Worm (Caenorhabditis elegans) whole organism, L4 larva: ENCODE results near the gene glo-4.

Experiments
- F10B5.3 ChIP-seq: sonication (generic microtip); optimal IDR thresholded peaks from 2 replicates; lab custom pipeline; 2016; ENCODE audit warnings: mild to moderate bottlenecking, missing genetic modification characterization, missing compliant biosample characterization
- F26F4.8 ChIP-seq: fragments of 200-800 bp; sonication (Bioruptor generic); conservative IDR thresholded peaks from 2 replicates; pipeline ENCODE4 v1.3.6; 2022; ENCODE audit warnings: missing genetic modification characterization, missing compliant biosample characterization
- F37D6.2 ChIP-seq: sonication (generic microtip); optimal IDR thresholded peaks from 2 replicates; lab custom pipeline; 2016; ENCODE audit warnings: mild to moderate bottlenecking, missing genetic modification characterization, missing compliant biosample characterization
- F44E2.7 ChIP-seq: fragments of 200-800 bp; sonication (Bioruptor generic); IDR thresholded peaks from 2 replicates; pipeline ENCODE4 v2.1.2; 2022; ENCODE audit warnings: missing genetic modification characterization, missing compliant biosample characterization
- Y48G9A.11 ChIP-seq: fragments of 200-800 bp; sonication (Bioruptor generic); IDR thresholded peaks from 2 replicates; pipeline ENCODE4 v1.3.6; 2022; ENCODE audit warnings: missing genetic modification reagents, missing genetic modification characterization, missing compliant biosample characterization
- ZK546.5 ChIP-seq, 2 experiments: sonication (generic microtip); optimal IDR thresholded peaks; 2 replicates each; lab custom pipeline; 2017; ENCODE audit warnings: missing biosample characterization in 2 of 2, missing genetic modification characterization in 2 of 2
- aha-1 ChIP-seq: fragments of 150-350 bp; peaks from one replicate; lab custom pipeline; 2014; ENCODE audit warnings: missing biosample characterization, missing genetic modification characterization
- arid-1 ChIP-seq: fragments of 200-800 bp; sonication (Bioruptor generic); conservative IDR thresholded peaks from 2 replicates; pipeline ENCODE4 v1.3.6; 2022; ENCODE audit warnings: missing genetic modification reagents, missing genetic modification characterization, missing compliant biosample characterization
- ceh-20 ChIP-seq: fragments of 200-800 bp; sonication (Bioruptor generic); IDR thresholded peaks from 2 replicates; pipeline ENCODE4 v1.3.6; 2022; ENCODE audit warnings: missing genetic modification reagents, missing genetic modification characterization, missing compliant biosample characterization
- ceh-28 ChIP-seq: fragments of 150-350 bp; optimal IDR thresholded peaks from 2 replicates; lab custom pipeline; 2014; ENCODE audit warnings: missing biosample characterization, missing genetic modification reagents, missing genetic modification characterization
- ceh-32 ChIP-seq: sonication (generic microtip); optimal IDR thresholded peaks from 2 replicates; lab custom pipeline; 2016; ENCODE audit warnings: mild to moderate bottlenecking, missing genetic modification characterization, missing compliant biosample characterization; ENCODE audit not compliant: poor library complexity
- ceh-44 ChIP-seq: fragments of 200-800 bp; sonication (Bioruptor generic); IDR thresholded peaks from 2 replicates; pipeline ENCODE4 v1.3.6; 2022; ENCODE audit warnings: missing genetic modification reagents, missing genetic modification characterization, missing compliant biosample characterization
- ceh-82 ChIP-seq: sonication (generic microtip); optimal IDR thresholded peaks from 2 replicates; lab custom pipeline; 2017; ENCODE audit warnings: missing biosample characterization, missing genetic modification characterization
- daf-16 ChIP-seq, 3 experiments: sonication (generic microtip); optimal IDR thresholded peaks; 2 replicates each; lab custom pipeline; 2016 to 2017; ENCODE audit warnings: missing genetic modification characterization in 3 of 3, missing genetic modification reagents in 3 of 3, mild to moderate bottlenecking in 2 of 3, missing compliant biosample characterization in 2 of 3, missing biosample characterization in 1 of 3, moderate library complexity in 1 of 3
- daf-19 ChIP-seq: fragments of 200-800 bp; sonication (Bioruptor generic); conservative IDR thresholded peaks from 2 replicates; pipeline ENCODE4 v1.3.6; 2022; ENCODE audit warnings: missing genetic modification characterization, missing compliant biosample characterization
- daf-8 ChIP-seq: fragments of 200-800 bp; sonication (Bioruptor generic); IDR thresholded peaks from 2 replicates; pipeline ENCODE4 v1.3.6; 2022; ENCODE audit warnings: missing genetic modification characterization, missing compliant biosample characterization
- dmd-6 ChIP-seq: fragments of 200-800 bp; sonication (Bioruptor generic); IDR thresholded peaks from 2 replicates; pipeline ENCODE4 v1.3.6; 2022; ENCODE audit warnings: missing genetic modification reagents, missing genetic modification characterization, missing compliant biosample characterization
- dmd-8 ChIP-seq: fragments of 200-800 bp; sonication (Bioruptor generic); IDR thresholded peaks from 2 replicates; pipeline ENCODE4 v1.3.6; 2022; ENCODE audit warnings: missing genetic modification characterization, missing compliant biosample characterization
- dmd-9 ChIP-seq: fragments of 200-800 bp; sonication (Bioruptor generic); IDR thresholded peaks from 2 replicates; pipeline ENCODE4 v1.3.6; 2022; ENCODE audit warnings: missing genetic modification reagents, missing genetic modification characterization, missing compliant biosample characterization
- duxl-1 ChIP-seq: sonication (generic microtip); optimal IDR thresholded peaks from 2 replicates; lab custom pipeline; 2016; ENCODE audit warnings: mild to moderate bottlenecking, missing genetic modification characterization, moderate library complexity, missing compliant biosample characterization; ENCODE audit not compliant: poor library complexity
- dve-1 ChIP-seq: sonication (generic microtip); optimal IDR thresholded peaks from 2 replicates; lab custom pipeline; 2017; ENCODE audit warnings: antibody characterized with exemption, mild to moderate bottlenecking, missing genetic modification characterization, missing compliant biosample characterization; ENCODE audit not compliant: insufficient read depth
- egl-27 ChIP-seq: sonication (generic microtip); optimal IDR thresholded peaks from 3 replicates; lab custom pipeline; 2017; ENCODE audit warnings: missing biosample characterization, missing genetic modification reagents, missing genetic modification characterization
- egl-43 ChIP-seq: fragments of 200-800 bp; sonication (Bioruptor generic); IDR thresholded peaks from 2 replicates; pipeline ENCODE4 v1.3.6; 2022; ENCODE audit warnings: missing genetic modification reagents, missing genetic modification characterization, missing compliant biosample characterization
- fkh-10 ChIP-seq: fragments of 150-350 bp; optimal IDR thresholded peaks from 2 replicates; lab custom pipeline; 2014; ENCODE audit warnings: missing biosample characterization, missing genetic modification reagents, missing genetic modification characterization
- fos-1 ChIP-seq: fragments of 150-350 bp; optimal IDR thresholded peaks from 2 replicates; lab custom pipeline; 2014; ENCODE audit warnings: missing biosample characterization, missing genetic modification characterization
- hlh-11 ChIP-seq: fragments of 200-800 bp; sonication (Bioruptor generic); optimal IDR thresholded peaks from 2 replicates; lab custom pipeline; 2018; ENCODE audit warnings: mild to moderate bottlenecking, missing genetic modification characterization, missing compliant biosample characterization
- lin-15B ChIP-seq: fragments of 150-350 bp; sonication (generic microtip); optimal IDR thresholded peaks from 3 replicates; lab custom pipeline; 2014; ENCODE audit warnings: missing biosample characterization, missing genetic modification characterization
- mdt-29 ChIP-seq: fragments of 200-800 bp; sonication (Bioruptor generic); IDR thresholded peaks from 2 replicates; pipeline ENCODE4 v1.3.6; 2022; ENCODE audit warnings: missing genetic modification reagents, missing genetic modification characterization, missing compliant biosample characterization
- mes-2 ChIP-seq: sonication (generic microtip); optimal IDR thresholded peaks from 2 replicates; lab custom pipeline; 2016; ENCODE audit warnings: missing genotype, mild to moderate bottlenecking, missing genetic modification characterization, missing compliant biosample characterization; ENCODE audit not compliant: poor library complexity, severe bottlenecking
- nhr-10 ChIP-seq: fragments of 150-350 bp; optimal IDR thresholded peaks from 2 replicates; lab custom pipeline; 2014; ENCODE audit warnings: missing biosample characterization, missing genetic modification characterization
- nhr-28 ChIP-seq: fragments of 150-350 bp; optimal IDR thresholded peaks from 2 replicates; lab custom pipeline; 2014; ENCODE audit warnings: missing biosample characterization, missing genetic modification characterization
- nhr-6 ChIP-seq: fragments of 150-350 bp; optimal IDR thresholded peaks from 2 replicates; lab custom pipeline; 2014; ENCODE audit warnings: missing biosample characterization, missing genetic modification characterization
- nhr-77 ChIP-seq: fragments of 150-350 bp; optimal IDR thresholded peaks from 2 replicates; lab custom pipeline; 2014; ENCODE audit warnings: missing biosample characterization, missing genetic modification characterization
- php-3 ChIP-seq: fragments of 200-800 bp; sonication (Bioruptor generic); IDR thresholded peaks from 2 replicates; pipeline ENCODE4 v1.3.6; 2022; ENCODE audit warnings: missing genetic modification reagents, missing genetic modification characterization, missing compliant biosample characterization
- pqm-1 ChIP-seq: sonication (generic microtip); optimal IDR thresholded peaks from 2 replicates; lab custom pipeline; 2017; ENCODE audit warnings: missing biosample characterization, missing genetic modification characterization
- rbr-2 ChIP-seq: sonication (generic microtip); optimal IDR thresholded peaks from 2 replicates; lab custom pipeline; 2016; ENCODE audit warnings: missing genotype, missing genetic modification characterization, missing compliant biosample characterization
- saeg-2 ChIP-seq: fragments of 200-800 bp; sonication (Bioruptor generic); IDR thresholded peaks from 2 replicates; pipeline ENCODE4 v1.3.6; 2022; ENCODE audit warnings: missing genetic modification reagents, missing genetic modification characterization, missing compliant biosample characterization
- sdz-12 ChIP-seq: fragments of 200-800 bp; sonication (Bioruptor generic); optimal IDR thresholded peaks from 2 replicates; lab custom pipeline; 2018; ENCODE audit warnings: mild to moderate bottlenecking, missing genetic modification characterization, missing compliant biosample characterization
- skn-1 ChIP-seq: fragments of 150-350 bp; optimal IDR thresholded peaks from 2 replicates; lab custom pipeline; 2014; ENCODE audit warnings: missing biosample characterization, missing genetic modification characterization
- spr-3 ChIP-seq: fragments of 200-800 bp; sonication (Bioruptor generic); optimal IDR thresholded peaks from 2 replicates; lab custom pipeline; 2018; ENCODE audit warnings: mild to moderate bottlenecking, missing genetic modification characterization, missing compliant biosample characterization
- tra-1 ChIP-seq: fragments of 200-800 bp; sonication (Bioruptor generic); IDR thresholded peaks from 2 replicates; pipeline ENCODE4 v1.3.6; 2022; ENCODE audit warnings: missing genetic modification reagents, missing genetic modification characterization, missing compliant biosample characterization
- unc-130 ChIP-seq: sonication (generic microtip); optimal IDR thresholded peaks from 2 replicates; lab custom pipeline; 2016; ENCODE audit warnings: missing genetic modification reagents, missing genetic modification characterization, missing compliant biosample characterization
- unc-62 ChIP-seq, 3 experiments: fragments of 150-350 bp in 1 of 3; sonication (generic microtip); optimal IDR thresholded peaks in 2 of 3; peaks in 1 of 3; 1 replicate in 1 of 3; 2 replicates in 2 of 3; lab custom pipeline; 2014 to 2017; ENCODE audit warnings: missing biosample characterization in 3 of 3, missing genetic modification characterization in 3 of 3, missing genetic modification reagents in 3 of 3, missing genotype in 1 of 3
- zfp-2 ChIP-seq: sonication (generic microtip); optimal IDR thresholded peaks from 2 replicates; lab custom pipeline; 2016; ENCODE audit warnings: mild to moderate bottlenecking, missing genetic modification characterization, missing compliant biosample characterization
- zip-11 ChIP-seq: fragments of 200-800 bp; sonication (Bioruptor generic); IDR thresholded peaks from 2 replicates; pipeline ENCODE4 v1.3.6; 2022; ENCODE audit warnings: missing genetic modification characterization, missing compliant biosample characterization
- zip-2 ChIP-seq: fragments of 150-350 bp; optimal IDR thresholded peaks from 2 replicates; lab custom pipeline; 2014; ENCODE audit warnings: missing biosample characterization, missing genetic modification characterization

glo-4 gene

DNA sequence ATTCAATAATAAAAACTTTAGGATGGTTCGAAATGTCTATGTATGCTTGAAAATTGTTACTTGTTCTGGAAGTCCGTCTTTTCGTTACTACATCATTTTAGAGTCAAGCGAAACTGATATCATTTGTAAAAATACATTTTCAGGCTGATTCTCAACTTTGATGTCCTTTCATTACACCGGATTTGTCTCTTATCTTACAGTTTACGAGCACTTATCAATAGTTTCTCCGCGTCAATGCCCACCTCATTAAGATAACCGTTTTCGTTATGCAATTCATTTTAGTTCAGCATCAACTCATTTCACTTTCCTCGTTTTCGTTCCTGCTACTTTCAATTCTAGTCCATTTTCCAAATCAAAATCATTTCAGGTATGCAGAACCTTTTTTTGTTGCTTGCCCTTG is 40.3 kb downstream of the glo-4 start, which contains the start of gene asp-2:
asp-2 (plus strand) TSS at position 368 of the 400 bp plus-strand sequence.
- TF ChIP-seq nhr-77 (tag; lab: Kevin White, UChicago) = peak; percentile 20
- peak; percentile 57 for TF ChIP-seq hlh-11 (tag; lab: Kevin White, UChicago)
- TF ChIP-seq dmd-6 (GFP tag; lab: Robert Waterston, UW) = peak; percentile 69
- TF ChIP-seq fos-1 (tag; lab: Kevin White, UChicago) = no peak
- TF ChIP-seq ZK546.5 (tag; optimal IDR thresholded peaks at IDR 0.05; lab: Kevin White, UChicago) = no peak
- TF ChIP-seq dve-1 (tag; lab: Kevin White, UChicago) = peak; percentile 74
- TF ChIP-seq pqm-1 (tag; lab: Kevin White, UChicago) = peak; percentile 95
- no peak for TF ChIP-seq spr-3 (GFP tag; lab: Kevin White, UChicago)
- TF ChIP-seq nhr-28 = peak; percentile 68
- 0 out of 2 replicates have a peak, but pooled peaks have one; percentile 53 for TF ChIP-seq php-3 (GFP tag; lab: Robert Waterston, UW)
- no peak for TF ChIP-seq ceh-20
- TF ChIP-seq tra-1 = peak; percentile 28; the same call in 1 of the 2 replicates
- TF ChIP-seq daf-16 (GFP tag; optimal IDR thresholded peaks at IDR 0.05; lab: Kevin White, UChicago) = no peak
- TF ChIP-seq daf-16 (tag; optimal IDR thresholded peaks at IDR 0.05; lab: Kevin White, UChicago) = peak; percentile 63
- TF ChIP-seq Y48G9A.11 (GFP tag; lab: Robert Waterston, UW) = no peak
- no peak for TF ChIP-seq F26F4.8

- TF ChIP-seq dmd-8 (GFP tag; lab: Robert Waterston, UW) (no peak), F44E2.7 (GFP tag; lab: Robert Waterston, UW) (no peak), ceh-82 (tag; lab: Kevin White, UChicago) (no peak), spr-3 (GFP tag; lab: Kevin White, UChicago) (no peak), sdz-12 (GFP tag; lab: Kevin White, UChicago) (no peak), saeg-2 (no peak), unc-130 (GFP tag; lab: Kevin White, UChicago) (no peak), daf-8 (GFP tag; lab: Robert Waterston, UW) (no peak), daf-16 (GFP tag; optimal IDR thresholded peaks at IDR 0.05; lab: Kevin White, UChicago) (no peak), daf-16 (tag; optimal IDR thresholded peaks at IDR 0.05; lab: Kevin White, UChicago) (no peak), duxl-1 (no peak), rbr-2 (no peak), ceh-32 (tag; lab: Kevin White, UChicago) (no peak), unc-62 (GFP tag; optimal IDR thresholded peaks at IDR 0.05 in 1 of 2; lab: Kevin White, UChicago) (no peak), unc-62 (tag; optimal IDR thresholded peaks at IDR 0.05; lab: Kevin White, UChicago) (no peak), mdt-29 (no peak), F10B5.3 (tag; lab: Kevin White, UChicago) (no peak), zip-2 (tag; lab: Kevin White, UChicago) (no peak), ceh-28 (tag; lab: Kevin White, UChicago) (no peak), egl-43 (GFP tag; lab: Robert Waterston, UW) (no peak)
These were observed 44.1 kb downstream of the glo-4 start, which contains the start of gene str-177 for ce11 chrV:9198887-9199286. Gene str-177, minus strand, starts transcription at chrV:9198987.

ce11 chrV:9197121-9197520 is 45.9 kb downstream of the glo-4 start, which contains the start of gene C24B5.4:
Gene C24B5.4, minus strand, starts transcription at chrV:9197326.
- no peak for TF ChIP-seq nhr-10 (tag; lab: Kevin White, UChicago)
- TF ChIP-seq mes-2 (tag; lab: Kevin White, UChicago) = no peak
- no peak for TF ChIP-seq zfp-2
- TF ChIP-seq F37D6.2 (tag; lab: Kevin White, UChicago) = no peak
- no peak for TF ChIP-seq daf-16 (GFP tag; optimal IDR thresholded peaks at IDR 0.05; lab: Kevin White, UChicago)
- peak; percentile 95 for TF ChIP-seq daf-16 (tag; optimal IDR thresholded peaks at IDR 0.05; lab: Kevin White, UChicago)
- TF ChIP-seq egl-27 = no peak
- no peak for TF ChIP-seq php-3 (GFP tag; lab: Robert Waterston, UW)
- TF ChIP-seq zip-11 (GFP tag; lab: Robert Waterston, UW) = no peak
- TF ChIP-seq nhr-6 (tag; lab: Kevin White, UChicago) = no peak
- no peak for TF ChIP-seq ceh-44
- no peak for TF ChIP-seq daf-19
- no peak for TF ChIP-seq spr-3 (GFP tag; lab: Kevin White, UChicago)
- TF ChIP-seq lin-15B (tag; lab: Kevin White, UChicago) = no peak
- TF ChIP-seq F26F4.8 = no peak
- TF ChIP-seq nhr-28 = peak; percentile 50
- TF ChIP-seq fkh-10 (GFP tag; lab: Kevin White, UChicago) = no peak
- no peak for TF ChIP-seq skn-1 (tag; lab: Kevin White, UChicago)
- TF ChIP-seq dmd-9 (GFP tag; lab: Robert Waterston, UW) = no peak
- peak; percentile 22 for TF ChIP-seq pqm-1 (tag; lab: Kevin White, UChicago)
- no peak for TF ChIP-seq arid-1 (GFP tag; lab: Robert Waterston, UW)
- no peak for TF ChIP-seq ceh-32 (tag; lab: Kevin White, UChicago)
- no peak for TF ChIP-seq saeg-2
- TF ChIP-seq aha-1 (tag; lab: Kevin White, UChicago) = no peak
- no peak for TF ChIP-seq dve-1 (tag; lab: Kevin White, UChicago)
